Worm (Caenorhabditis elegans): ENCODE data around the gene upp-1.

ce11 chrIII:7655498-7655897 is 12.6 kb upstream of the upp-1 start:
- no peak for TF ChIP-seq him-1 (tag; optimal IDR thresholded peaks at IDR 0.05)
- no peak for TF ChIP-seq W03F9.2 (tag; optimal IDR thresholded peaks at IDR 0.05)

Data from whole organism, L4/young adult.